Fruit fly (Drosophila melanogaster) whole organism, embryonic: ENCODE data around the gene CG6067.

Source experiments
- ATbp ChIP-seq: fragments of 200-800 bp; sonication (Bioruptor generic); optimal IDR thresholded peaks from 2 replicates; lab custom pipeline; 2017; ENCODE audit warnings: missing biosample characterization, mild to moderate bottlenecking, missing genetic modification characterization, missing genetic modification reagents
- Asciz ChIP-seq: fragments of 200-800 bp; sonication (Bioruptor generic); optimal IDR thresholded peaks from 2 replicates; lab custom pipeline; 2017; ENCODE audit warnings: missing biosample characterization, mild to moderate bottlenecking, missing genetic modification characterization, missing genetic modification reagents
- Awh ChIP-seq: fragments of 200-800 bp; sonication (Bioruptor generic); IDR thresholded peaks from 2 replicates; pipeline ENCODE4, ENCODE4 v1.3.6; 2022; ENCODE audit warnings: missing biosample characterization, missing genetic modification characterization
- CG11696 ChIP-seq: fragments of 200-800 bp; sonication (Bioruptor generic); IDR thresholded peaks from 2 replicates; pipeline ENCODE4 v1.3.6; 2022; ENCODE audit warnings: missing biosample characterization, missing genetic modification characterization
- CG12219 ChIP-seq: fragments of 200-800 bp; sonication (Bioruptor generic); optimal IDR thresholded peaks from 3 replicates; lab custom pipeline; 2018; ENCODE audit warnings: missing biosample characterization, mild to moderate bottlenecking, missing genetic modification characterization
- CG13775 ChIP-seq: fragments of 200-800 bp; sonication (Bioruptor generic); optimal IDR thresholded peaks from 3 replicates; lab custom pipeline; 2017; ENCODE audit warnings: missing biosample characterization, mild to moderate bottlenecking, missing genetic modification characterization
- CG14441 ChIP-seq: fragments of 200-800 bp; sonication (Bioruptor generic); IDR thresholded peaks from 2 replicates; pipeline ENCODE4 v1.3.6; 2022; ENCODE audit warnings: missing biosample characterization, missing genetic modification characterization
- CG15011 ChIP-seq: fragments of 200-800 bp; sonication (Bioruptor generic); optimal IDR thresholded peaks from 3 replicates; lab custom pipeline; 2018; ENCODE audit warnings: missing biosample characterization, mild to moderate bottlenecking, missing genetic modification characterization
- CG15601 ChIP-seq: fragments of 200-800 bp; sonication (Bioruptor generic); optimal IDR thresholded peaks from 3 replicates; lab custom pipeline; 2019; ENCODE audit warnings: missing biosample characterization, mild to moderate bottlenecking, missing genetic modification characterization, moderate library complexity
- CG17829 ChIP-seq: fragments of 200-800 bp; optimal IDR thresholded peaks from 2 replicates; lab custom pipeline; 2019; ENCODE audit warnings: missing biosample characterization, mild to moderate bottlenecking, missing genetic modification characterization, moderate library complexity
- CG2199 ChIP-seq: fragments of 200-800 bp; sonication (Bioruptor generic); IDR thresholded peaks from 3 replicates; pipeline ENCODE4 v1.3.6; 2022; ENCODE audit warnings: missing biosample characterization, missing genetic modification characterization
- CG2712 ChIP-seq: fragments of 200-800 bp; optimal IDR thresholded peaks from 3 replicates; lab custom pipeline; 2019; ENCODE audit warnings: missing biosample characterization, mild to moderate bottlenecking, missing genetic modification characterization, moderate library complexity
- CG31441 ChIP-seq: fragments of 200-800 bp; sonication (Bioruptor generic); IDR thresholded peaks from 2 replicates; pipeline ENCODE4 v1.3.6; 2022; ENCODE audit warnings: missing biosample characterization, missing genetic modification characterization
- CG3281 ChIP-seq: fragments of 200-800 bp; sonication (Bioruptor generic); optimal IDR thresholded peaks from 3 replicates; lab custom pipeline; 2017; ENCODE audit warnings: missing biosample characterization, mild to moderate bottlenecking, missing genetic modification characterization
- CG7372 ChIP-seq: fragments of 200-800 bp; sonication (Bioruptor generic); IDR thresholded peaks from 2 replicates; pipeline ENCODE4 v1.3.6; 2022; ENCODE audit warnings: missing biosample characterization, missing genetic modification characterization
- CG7839 ChIP-seq: fragments of 200-800 bp; sonication (Bioruptor generic); optimal IDR thresholded peaks from 3 replicates; lab custom pipeline; 2018; ENCODE audit warnings: missing biosample characterization, mild to moderate bottlenecking, missing genetic modification characterization, moderate library complexity
- CG8359 ChIP-seq: fragments of 200-800 bp; sonication (Bioruptor generic); optimal IDR thresholded peaks from 2 replicates; lab custom pipeline; 2017; ENCODE audit warnings: missing biosample characterization, mild to moderate bottlenecking, missing genetic modification characterization, borderline replicate concordance
- CG8388 ChIP-seq: fragments of 200-800 bp; sonication (Bioruptor generic); optimal IDR thresholded peaks from 2 replicates; lab custom pipeline; 2019; ENCODE audit warnings: missing biosample characterization, mild to moderate bottlenecking, missing genetic modification characterization, moderate library complexity
- Dip2 ChIP-seq: fragments of 200-800 bp; sonication (Bioruptor generic); IDR thresholded peaks from 2 replicates; pipeline ENCODE4 v1.3.6; 2022; ENCODE audit warnings: missing biosample characterization, missing genetic modification characterization
- Eip74EF ChIP-seq, 2 experiments: fragments of 200-800 bp in 1 of 2; fragments of >200 bp in 1 of 2; sonication (Bioruptor generic) in 1 of 2; optimal IDR thresholded peaks; 2 replicates each; lab custom pipeline; 2017 to 2019; ENCODE audit warnings: missing biosample characterization in 2 of 2, missing genetic modification characterization in 2 of 2, mild to moderate bottlenecking in 1 of 2, moderate library complexity in 1 of 2
- Hey ChIP-seq: fragments of 200-800 bp; sonication (Bioruptor generic); optimal IDR thresholded peaks from 3 replicates; lab custom pipeline; 2018; ENCODE audit warnings: missing biosample characterization, mild to moderate bottlenecking, missing genetic modification characterization
- Hmr ChIP-seq: fragments of 200-800 bp; sonication (Bioruptor generic); optimal IDR thresholded peaks from 3 replicates; lab custom pipeline; 2017; ENCODE audit warnings: mild to moderate bottlenecking, missing biosample characterization, missing genetic modification reagents, missing genetic modification characterization
- NfI ChIP-seq: fragments of 200-800 bp; sonication (Bioruptor generic); optimal IDR thresholded peaks from 3 replicates; lab custom pipeline; 2018; ENCODE audit warnings: missing biosample characterization, mild to moderate bottlenecking, missing genetic modification characterization, moderate library complexity
- Oli ChIP-seq: fragments of 200-800 bp; sonication (Bioruptor generic); optimal IDR thresholded peaks from 2 replicates; lab custom pipeline; 2018; ENCODE audit warnings: missing biosample characterization, mild to moderate bottlenecking, missing genetic modification characterization, moderate library complexity
- PHDP ChIP-seq: fragments of 200-800 bp; sonication (Bioruptor generic); optimal IDR thresholded peaks from 3 replicates; lab custom pipeline; 2018; ENCODE audit warnings: missing biosample characterization, mild to moderate bottlenecking, missing genetic modification characterization, moderate library complexity
- Sox102F ChIP-seq: fragments of 200-800 bp; sonication (Bioruptor generic); optimal IDR thresholded peaks from 2 replicates; lab custom pipeline; 2018; ENCODE audit warnings: missing biosample characterization, mild to moderate bottlenecking, missing genetic modification characterization, moderate library complexity
- ara ChIP-seq: fragments of 200-800 bp; sonication (Bioruptor generic); IDR thresholded peaks from 2 replicates; pipeline ENCODE4 v1.3.6; 2022; ENCODE audit warnings: missing biosample characterization, missing genetic modification characterization
- bbx ChIP-seq: fragments of 200-800 bp; sonication (Bioruptor generic); IDR thresholded peaks from 2 replicates; pipeline ENCODE4 v1.3.6; 2022; ENCODE audit warnings: missing biosample characterization, missing genetic modification characterization; ENCODE audit not compliant: partially characterized antibody
- bowl ChIP-seq: fragments of 200-800 bp; sonication (Bioruptor generic); IDR thresholded peaks from 2 replicates; pipeline ENCODE4 v1.3.6; 2022; ENCODE audit warnings: missing biosample characterization, missing genetic modification characterization
- bsh ChIP-seq, 2 experiments: fragments of 200-800 bp; sonication (Bioruptor generic); optimal IDR thresholded peaks; 2 replicates each; lab custom pipeline; 2017 to 2018; ENCODE audit warnings: mild to moderate bottlenecking in 2 of 2, missing biosample characterization in 2 of 2, missing genetic modification characterization in 2 of 2, moderate library complexity in 1 of 2
- dysf ChIP-seq: fragments of 200-800 bp; sonication (Bioruptor generic); IDR thresholded peaks from 3 replicates; pipeline ENCODE4 v1.3.6; 2022; ENCODE audit warnings: missing biosample characterization, missing genetic modification characterization
- esg ChIP-seq: fragments of 200-800 bp; sonication (Bioruptor generic); conservative IDR thresholded peaks from 2 replicates; pipeline ENCODE4 v1.3.6; 2022; ENCODE audit warnings: missing biosample characterization, missing genetic modification characterization
- ewg ChIP-seq: fragments of 200-800 bp; sonication (Bioruptor generic); optimal IDR thresholded peaks from 3 replicates; lab custom pipeline; 2017; ENCODE audit warnings: mild to moderate bottlenecking, missing biosample characterization, missing genetic modification reagents, missing genetic modification characterization
- gem ChIP-seq: fragments of 200-800 bp; sonication (Bioruptor generic); optimal IDR thresholded peaks from 2 replicates; lab custom pipeline; 2019; ENCODE audit warnings: missing biosample characterization, mild to moderate bottlenecking, missing genetic modification characterization, moderate library complexity
- hth ChIP-seq: fragments of >200 bp; optimal IDR thresholded peaks from 2 replicates; lab custom pipeline; 2017; ENCODE audit warnings: inconsistent platforms
- jing ChIP-seq: fragments of 200-800 bp; sonication (Bioruptor generic); optimal IDR thresholded peaks from 2 replicates; lab custom pipeline; 2018; ENCODE audit warnings: missing biosample characterization, mild to moderate bottlenecking, missing genetic modification characterization
- lab ChIP-seq: fragments of 200-800 bp; sonication (Bioruptor generic); optimal IDR thresholded peaks from 3 replicates; lab custom pipeline; 2017; ENCODE audit warnings: missing biosample characterization, missing genetic modification characterization, mild to moderate bottlenecking, moderate library complexity, missing genetic modification reagents
- lola ChIP-seq, 3 experiments: fragments of >200 bp in 2 of 3; fragments of 200-800 bp in 1 of 3; sonication (Bioruptor generic) in 1 of 3; optimal IDR thresholded peaks; 2 replicates each; lab custom pipeline; 2017 to 2019; ENCODE audit warnings: missing biosample characterization in 3 of 3, missing genetic modification characterization in 3 of 3, mild to moderate bottlenecking in 1 of 3, moderate library complexity in 1 of 3
- nau ChIP-seq: fragments of 200-800 bp; sonication (Bioruptor generic); optimal IDR thresholded peaks from 3 replicates; lab custom pipeline; 2017; ENCODE audit warnings: missing biosample characterization, mild to moderate bottlenecking, missing genetic modification characterization, missing genetic modification reagents
- onecut ChIP-seq: fragments of 200-800 bp; sonication (Bioruptor generic); IDR thresholded peaks from 2 replicates; pipeline ENCODE4 v1.3.6; 2022; ENCODE audit warnings: missing biosample characterization, missing genetic modification characterization
- otp ChIP-seq: fragments of 200-800 bp; sonication (Bioruptor generic); IDR thresholded peaks from 3 replicates; pipeline ENCODE4, ENCODE4 v1.3.6; 2022; ENCODE audit warnings: missing biosample characterization, missing genetic modification characterization
- peb ChIP-seq: fragments of 200-800 bp; sonication (Bioruptor generic); IDR thresholded peaks from 2 replicates; pipeline ENCODE4 v1.3.6; 2022; ENCODE audit warnings: missing biosample characterization, missing genetic modification characterization
- phol ChIP-seq: fragments of 200-800 bp; sonication (Bioruptor generic); optimal IDR thresholded peaks from 3 replicates; lab custom pipeline; 2018; ENCODE audit warnings: missing biosample characterization, mild to moderate bottlenecking, missing genetic modification characterization, moderate library complexity
- ranshi ChIP-seq: fragments of 200-800 bp; sonication (Bioruptor generic); IDR thresholded peaks from 2 replicates; pipeline ENCODE4 v1.3.6; 2022; ENCODE audit warnings: missing biosample characterization, missing genetic modification characterization
- row ChIP-seq: fragments of 200-800 bp; sonication (Bioruptor generic); IDR thresholded peaks from 3 replicates; pipeline ENCODE4 v1.3.6; 2022; ENCODE audit warnings: missing biosample characterization, missing genetic modification characterization
- salm ChIP-seq: fragments of 200-800 bp; sonication (Bioruptor generic); optimal IDR thresholded peaks from 2 replicates; lab custom pipeline; 2018; ENCODE audit warnings: missing biosample characterization, mild to moderate bottlenecking, missing genetic modification characterization
- sens ChIP-seq: fragments of 200-800 bp; sonication (Bioruptor generic); peaks from one replicate; lab custom pipeline; 2016; ENCODE audit warnings: missing biosample characterization, missing genetic modification characterization
- zfh1 ChIP-seq: fragments of 200-800 bp; sonication (Bioruptor generic); IDR thresholded peaks from 3 replicates; pipeline ENCODE4 v1.3.6; 2022; ENCODE audit warnings: missing biosample characterization, missing genetic modification characterization

CG6067 gene

DNA sequence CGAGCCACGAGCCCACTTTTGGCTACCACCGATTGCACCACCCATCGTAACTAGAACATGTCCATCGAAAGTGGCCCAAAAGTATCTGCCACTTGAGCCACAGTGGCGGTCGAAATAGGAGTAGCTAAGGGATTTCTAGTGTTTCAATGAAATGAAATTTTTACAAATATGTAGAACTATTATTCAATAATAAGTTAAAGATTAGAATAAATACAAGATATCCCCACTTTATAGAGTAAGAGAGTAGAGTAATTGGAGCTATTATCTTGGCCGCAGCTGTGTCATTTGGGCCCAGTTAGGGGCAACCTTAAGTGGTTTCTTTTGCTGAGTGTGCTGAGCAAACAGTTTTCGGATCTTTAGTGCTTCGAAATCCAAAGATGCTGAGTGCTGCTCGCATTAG is 33.9 kb downstream of the CG6067 start (continued):
- TF ChIP-seq ATbp: peak; percentile 43
- no peak for TF ChIP-seq CG8359 (GFP tag; lab: Kevin White, UChicago)
- TF ChIP-seq bbx: no peak
- peak; percentile 55; the same call in 1 of the 3 replicates for TF ChIP-seq otp (GFP tag; lab: Robert Waterston, UW)
- peak; percentile 49 for TF ChIP-seq CG8388
- TF ChIP-seq CG31441 (GFP tag; lab: Robert Waterston, UW): peak; percentile 67
- TF ChIP-seq CG2712 (tag; lab: Kevin White, UChicago): peak; percentile 54
- peak; percentile 7 for TF ChIP-seq CG13775 (GFP tag; lab: Kevin White, UChicago)
- TF ChIP-seq zfh1: 0 out of 3 replicates have a peak, but pooled peaks have one; percentile 57
- no peak for TF ChIP-seq CG7372 (GFP tag; lab: Robert Waterston, UW)
- TF ChIP-seq CG11696 (GFP tag; lab: Robert Waterston, UW): peak; percentile 72
- TF ChIP-seq CG15601: peak; percentile 37
- peak; percentile 65 for TF ChIP-seq CG7839 (tag; lab: Kevin White, UChicago)
- 0 out of 2 replicates have a peak, but pooled peaks have one; percentile 14 for TF ChIP-seq esg
- no peak for TF ChIP-seq nau (GFP tag; lab: Kevin White, UChicago)
- peak in 1 of 2 experiments; percentile 64 for TF ChIP-seq bsh (GFP tag; optimal IDR thresholded peaks at IDR 0.05; lab: Kevin White, UChicago)
- TF ChIP-seq ewg (GFP tag; lab: Kevin White, UChicago): peak; percentile 29
- TF ChIP-seq Asciz (GFP tag; lab: Kevin White, UChicago): peak; percentile 41
- TF ChIP-seq lola (GFP tag; optimal IDR thresholded peaks at IDR 0.05; lab: Kevin White, UChicago): peak in 1 of 3 experiments; percentile 27
- peak; percentile 61; the same call in 1 of the 2 replicates for TF ChIP-seq ara (GFP tag; lab: Robert Waterston, UW)
- peak; percentile 47 for TF ChIP-seq CG12219 (GFP tag; lab: Kevin White, UChicago)
- peak; percentile 34 for TF ChIP-seq PHDP
- peak; percentile 7 for TF ChIP-seq jing (GFP tag; lab: Kevin White, UChicago)
- peak; percentile 7 for TF ChIP-seq NfI (GFP tag; lab: Kevin White, UChicago)
- TF ChIP-seq CG14441 (GFP tag; lab: Robert Waterston, UW): peak; percentile 59
- TF ChIP-seq CG2199: no peak
- TF ChIP-seq CG15011 (GFP tag; lab: Kevin White, UChicago): no peak
- TF ChIP-seq CG17829 (tag; lab: Kevin White, UChicago): peak; percentile 38
- peak; percentile 8 for TF ChIP-seq CG3281 (GFP tag; lab: Kevin White, UChicago)
- TF ChIP-seq Eip74EF (GFP tag; optimal IDR thresholded peaks at IDR 0.05; lab: Kevin White, UChicago): peak in 1 of 2 experiments; percentile 35
- 0 out of 2 replicates have a peak, but pooled peaks have one; percentile 37 for TF ChIP-seq Awh (GFP tag; lab: Robert Waterston, UW)
- TF ChIP-seq peb (GFP tag; lab: Robert Waterston, UW): peak; percentile 23; the same call in 1 of the 2 replicates
- peak; percentile 50; the same call in 2 of the 3 replicates for TF ChIP-seq dysf
- TF ChIP-seq onecut (GFP tag; lab: Robert Waterston, UW): no peak
- peak; percentile 61 for TF ChIP-seq Oli (tag; lab: Kevin White, UChicago)
- peak; percentile 33 for TF ChIP-seq Hmr
- TF ChIP-seq salm (tag; lab: Kevin White, UChicago): peak; percentile 12
- no peak for TF ChIP-seq Dip2
- TF ChIP-seq sens (GFP tag; lab: Kevin White, UChicago): peak; percentile 75
- no peak for TF ChIP-seq hth (lab: Kevin White, UChicago)
- TF ChIP-seq lab (GFP tag; lab: Kevin White, UChicago): peak; percentile 50
- TF ChIP-seq Sox102F: peak; percentile 59
- TF ChIP-seq Hey (tag; lab: Kevin White, UChicago): no peak
- TF ChIP-seq row (GFP tag; lab: Robert Waterston, UW): peak; percentile 59
- TF ChIP-seq gem (tag; lab: Kevin White, UChicago): peak; percentile 64
- no peak for TF ChIP-seq bowl (GFP tag; lab: Robert Waterston, UW)
- peak; percentile 56 for TF ChIP-seq phol (tag; lab: Kevin White, UChicago)
- TF ChIP-seq ranshi (GFP tag; lab: Robert Waterston, UW): peak; percentile 48; the same call in 1 of the 2 replicates
